Worm (Caenorhabditis elegans) whole organism, midembryonic: Measurements from ENCODE around the gene F20G2.5.

Experiments
- T22C8.4 ChIP-seq: fragments of 200-800 bp; sonication (Bioruptor generic); IDR thresholded peaks from 2 replicates; pipeline ENCODE4 v1.3.6; 2022; ENCODE audit warnings: missing genetic modification characterization, missing compliant biosample characterization
- cog-1 ChIP-seq: sonication (generic microtip); optimal IDR thresholded peaks from 2 replicates; lab custom pipeline; 2016; ENCODE audit warnings: missing genetic modification characterization, missing compliant biosample characterization
- flt-1 ChIP-seq: fragments of 200-800 bp; sonication (Bioruptor generic); IDR thresholded peaks from 2 replicates; pipeline ENCODE4 v1.3.6; 2022; ENCODE audit warnings: missing genetic modification characterization, missing compliant biosample characterization
- klf-2 ChIP-seq: fragments of 200-800 bp; sonication (Bioruptor generic); conservative IDR thresholded peaks from 2 replicates; pipeline ENCODE4 v1.3.6; 2022; ENCODE audit warnings: missing genetic modification reagents, missing genetic modification characterization, missing compliant biosample characterization
- med-1 ChIP-seq: sonication (generic microtip); optimal IDR thresholded peaks from 2 replicates; lab custom pipeline; 2017; ENCODE audit warnings: missing genetic modification characterization, mild to moderate bottlenecking, missing compliant biosample characterization, antibody characterized with exemption, missing genetic modification reagents; ENCODE audit not compliant: insufficient read depth
- ref-1 ChIP-seq: fragments of 200-800 bp; sonication (Bioruptor generic); conservative IDR thresholded peaks from 2 replicates; pipeline ENCODE4 v1.3.6; 2022; ENCODE audit warnings: missing genetic modification reagents, missing genetic modification characterization, missing compliant biosample characterization
- tab-1 ChIP-seq: fragments of 200-800 bp; sonication (Bioruptor generic); IDR thresholded peaks from 2 replicates; pipeline ENCODE4 v1.3.6; 2022; ENCODE audit warnings: missing genetic modification characterization, missing compliant biosample characterization
- ztf-23 ChIP-seq: fragments of 200-800 bp; sonication (Bioruptor generic); IDR thresholded peaks from 2 replicates; pipeline ENCODE4 v1.3.6; 2022; ENCODE audit warnings: missing genetic modification reagents, missing genetic modification characterization, missing compliant biosample characterization
- ztf-29 ChIP-seq: fragments of 200-800 bp; sonication (Bioruptor generic); IDR thresholded peaks from 2 replicates; pipeline ENCODE4 v1.3.6; 2022; ENCODE audit warnings: missing genetic modification reagents, missing genetic modification characterization, missing compliant biosample characterization

Gene F20G2.5

ce11 chrV:13794046-13794445 is 22.7 kb downstream of the F20G2.5 start:
- TF ChIP-seq flt-1 (GFP tag; lab: Robert Waterston, UW) (no peak), ref-1 (GFP tag; lab: Robert Waterston, UW) (no peak), tab-1 (GFP tag; lab: Robert Waterston, UW) (no peak), klf-2 (no peak)

ce11 chrV:13796246-13796776 is 25.0 kb downstream of the F20G2.5 start, which contains the start of gene twk-32:
twk-32 (plus strand) TSS chrV:13796641.
- TF ChIP-seq med-1 (GFP tag; lab: Kevin White, UChicago), result no peak

- TF ChIP-seq flt-1 (GFP tag; lab: Robert Waterston, UW), result no peak
- no peak for TF ChIP-seq ref-1 (GFP tag; lab: Robert Waterston, UW)
- TF ChIP-seq ztf-29 (GFP tag; lab: Robert Waterston, UW), result no peak
- TF ChIP-seq cog-1 (tag; lab: Kevin White, UChicago), result no peak
- no peak for TF ChIP-seq tab-1 (GFP tag; lab: Robert Waterston, UW)
- TF ChIP-seq ztf-23 (GFP tag; lab: Robert Waterston, UW), result no peak
- TF ChIP-seq klf-2, result no peak
- TF ChIP-seq T22C8.4, result no peak
- TF ChIP-seq med-1 (GFP tag; lab: Kevin White, UChicago), result no peak
These were observed 27.9 kb downstream of the F20G2.5 start for ce11 chrV:13799190-13799589.

DNA sequence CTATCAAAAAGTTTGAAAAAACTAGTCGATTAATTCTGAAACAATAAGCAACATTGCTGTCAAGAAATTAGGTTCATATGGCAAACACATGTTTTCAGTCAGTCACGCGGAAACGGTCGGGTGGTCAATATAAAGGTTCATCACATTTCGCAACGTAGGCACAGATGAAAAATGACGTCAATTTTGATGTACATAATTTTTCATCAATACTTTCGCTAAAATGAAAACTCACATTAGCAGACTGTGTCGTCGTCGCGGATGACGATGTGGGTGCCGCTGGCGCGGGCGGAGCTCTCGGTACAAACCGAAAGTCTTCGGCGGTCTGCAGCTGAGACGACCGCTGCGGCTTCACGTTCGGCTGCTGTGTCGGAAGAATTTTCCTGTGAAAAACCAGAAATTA is 32.6 kb downstream of the F20G2.5 start, which contains the start of gene swan-2:
Gene swan-2 (minus strand): TSS at position 380 of the 400 bp plus-strand sequence.
- TF ChIP-seq med-1 (GFP tag; lab: Kevin White, UChicago) (no peak), flt-1 (GFP tag; lab: Robert Waterston, UW) (no peak), ztf-29 (GFP tag; lab: Robert Waterston, UW) (no peak), klf-2 (no peak), ztf-23 (GFP tag; lab: Robert Waterston, UW) (no peak), cog-1 (tag; lab: Kevin White, UChicago) (no peak), ref-1 (GFP tag; lab: Robert Waterston, UW) (no peak), T22C8.4 (no peak), tab-1 (GFP tag; lab: Robert Waterston, UW) (no peak)

- no peak for TF ChIP-seq tab-1 (GFP tag; lab: Robert Waterston, UW)
- TF ChIP-seq T22C8.4, result no peak
- TF ChIP-seq ref-1 (GFP tag; lab: Robert Waterston, UW), result no peak
- no peak for TF ChIP-seq med-1 (GFP tag; lab: Kevin White, UChicago)
- no peak for TF ChIP-seq flt-1 (GFP tag; lab: Robert Waterston, UW)
- TF ChIP-seq ztf-29 (GFP tag; lab: Robert Waterston, UW), result no peak
- TF ChIP-seq cog-1 (tag; lab: Kevin White, UChicago), result no peak
- no peak for TF ChIP-seq ztf-23 (GFP tag; lab: Robert Waterston, UW)
- no peak for TF ChIP-seq klf-2
These were observed 35.9 kb downstream of the F20G2.5 start, which contains the start of gene swan-1 for ce11 chrV:13807232-13807631. swan-1 (minus strand) TSS chrV:13807237.

ce11 chrV:13808462-13808867 is 37.2 kb downstream of the F20G2.5 start:
- TF ChIP-seq T22C8.4 (peak; percentile 59; the same call in 1 of the 2 replicates), ztf-29 (GFP tag; lab: Robert Waterston, UW) (no peak), ref-1 (GFP tag; lab: Robert Waterston, UW) (no peak), cog-1 (tag; lab: Kevin White, UChicago) (peak; percentile 63), flt-1 (GFP tag; lab: Robert Waterston, UW) (0 out of 2 replicates have a peak, but pooled peaks have one; percentile 65), tab-1 (GFP tag; lab: Robert Waterston, UW) (no peak)

DNA sequence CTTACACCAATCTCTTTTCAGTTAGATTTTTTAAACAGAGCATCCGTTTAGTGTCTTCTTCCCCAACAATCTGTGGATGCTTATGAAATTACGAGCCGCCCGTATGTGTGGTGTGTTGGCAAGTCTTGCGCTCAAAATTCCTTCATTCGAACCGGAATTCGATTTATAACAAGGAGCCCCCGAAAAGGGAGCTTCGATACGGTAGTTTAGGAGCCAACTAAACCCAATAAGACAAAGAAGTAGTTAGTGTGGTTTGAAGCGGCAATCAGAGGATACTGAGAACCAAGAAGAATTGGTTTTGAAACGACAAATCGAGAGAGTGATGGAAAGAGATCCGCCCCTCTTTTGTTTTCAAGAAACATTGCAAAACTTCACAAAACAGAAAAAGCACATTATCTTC is 41.0 kb downstream of the F20G2.5 start:
- no peak for TF ChIP-seq ref-1 (GFP tag; lab: Robert Waterston, UW)
- no peak for TF ChIP-seq ztf-23 (GFP tag; lab: Robert Waterston, UW)

- TF ChIP-seq ref-1 (GFP tag; lab: Robert Waterston, UW) (no peak), flt-1 (GFP tag; lab: Robert Waterston, UW) (no peak), tab-1 (GFP tag; lab: Robert Waterston, UW) (no peak), klf-2 (no peak), ztf-29 (GFP tag; lab: Robert Waterston, UW) (no peak), ztf-23 (GFP tag; lab: Robert Waterston, UW) (no peak), cog-1 (tag; lab: Kevin White, UChicago) (no peak), med-1 (GFP tag; lab: Kevin White, UChicago) (no peak)
These were observed 41.6 kb downstream of the F20G2.5 start, which contains the start of gene ceh-24 for ce11 chrV:13812931-13813330. ceh-24 (plus strand) TSS chrV:13813231.

ce11 chrV:13816877-13817276 is 45.6 kb downstream of the F20G2.5 start, which contains the start of gene F55B12.2:
F55B12.2 (minus strand) TSS chrV:13816977.
- TF ChIP-seq klf-2 (no peak), T22C8.4 (no peak), tab-1 (GFP tag; lab: Robert Waterston, UW) (no peak), ref-1 (GFP tag; lab: Robert Waterston, UW) (no peak), ztf-23 (GFP tag; lab: Robert Waterston, UW) (no peak), ztf-29 (GFP tag; lab: Robert Waterston, UW) (no peak), flt-1 (GFP tag; lab: Robert Waterston, UW) (no peak), cog-1 (tag; lab: Kevin White, UChicago) (no peak), med-1 (GFP tag; lab: Kevin White, UChicago) (no peak)

- no peak for TF ChIP-seq klf-2
- TF ChIP-seq T22C8.4, result no peak
- TF ChIP-seq ref-1 (GFP tag; lab: Robert Waterston, UW), result no peak
- TF ChIP-seq cog-1 (tag; lab: Kevin White, UChicago), result peak; percentile 7
These were observed 47.6 kb downstream of the F20G2.5 start, which contains the start of gene sel-10 for ce11 chrV:13818824-13819408. sel-10 (plus strand) TSS chrV:13819361.
